Fruit fly (Drosophila melanogaster): ENCODE measurements around the gene CG32576.
A peak's percentile ranks its signal among the peaks of the same experiment; 100 is the strongest.

Gene CG32576

DNA sequence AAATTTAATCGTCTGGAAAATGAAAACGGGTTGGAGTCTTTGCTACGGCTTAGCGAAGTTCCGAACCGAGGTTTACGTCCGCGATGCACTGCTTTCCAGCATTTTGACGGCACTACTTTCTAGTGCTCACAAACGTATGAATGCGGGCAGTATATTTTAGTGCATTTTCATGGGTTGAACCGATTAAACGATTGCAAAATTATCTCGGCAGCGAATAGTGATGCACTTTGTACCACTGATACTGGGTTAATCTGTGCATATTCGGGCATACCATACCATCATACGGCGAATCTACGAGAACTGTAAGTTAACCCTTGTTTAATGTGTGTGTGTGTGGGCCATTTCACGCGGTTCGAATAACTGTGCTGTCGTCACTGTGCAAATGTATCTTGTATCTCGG is 17.5 kb downstream of the CG32576 start, which contains the start of gene Mfe2 (continued):
- no peak for TF ChIP-seq tap (tag; optimal IDR thresholded peaks at IDR 0.05)
- no peak for TF ChIP-seq en (GFP tag; optimal IDR thresholded peaks at IDR 0.05)
- TF ChIP-seq CG11093 (GFP tag; IDR thresholded peaks at IDR 0.05): no peak
- no peak for TF ChIP-seq dmrt99B (tag; optimal IDR thresholded peaks at IDR 0.05)
- TF ChIP-seq Neu2 (GFP tag; optimal IDR thresholded peaks at IDR 0.05; ENCODE audit: borderline replicate concordance): no peak
- TF ChIP-seq ab (GFP tag; optimal IDR thresholded peaks at IDR 0.05): no peak
- peak; percentile 13 for TF ChIP-seq CG6683 (GFP tag; optimal IDR thresholded peaks at IDR 0.05)
- TF ChIP-seq B-H1 (GFP tag; IDR thresholded peaks at IDR 0.05): no peak
- peak; percentile 31 for TF ChIP-seq CG1792 (GFP tag; optimal IDR thresholded peaks at IDR 0.05)
- TF ChIP-seq Hmr (GFP tag; optimal IDR thresholded peaks at IDR 0.05): peak; percentile 84
- peak; percentile 59 for TF ChIP-seq pho (GFP tag; optimal IDR thresholded peaks at IDR 0.05)
- TF ChIP-seq CG2712 (tag; optimal IDR thresholded peaks at IDR 0.05): peak; percentile 41
- peak; percentile 52 for TF ChIP-seq exex (tag; optimal IDR thresholded peaks at IDR 0.05)
- TF ChIP-seq CG11504 (tag; optimal IDR thresholded peaks at IDR 0.05): no peak
- no peak for TF ChIP-seq Opbp (GFP tag; IDR thresholded peaks at IDR 0.05; ENCODE audit: partially characterized antibody)
- TF ChIP-seq Nf-YB (GFP tag; optimal IDR thresholded peaks at IDR 0.05): no peak
- TF ChIP-seq sens-2 (GFP tag; IDR thresholded peaks at IDR 0.05): no peak
- TF ChIP-seq CG3726 (GFP tag; IDR thresholded peaks at IDR 0.05): no peak
- no peak for TF ChIP-seq stc (GFP tag; IDR thresholded peaks at IDR 0.05)
- peak; percentile 51; the same call in 1 of the 2 replicates for TF ChIP-seq Xrp1 (GFP tag; IDR thresholded peaks at IDR 0.05)
- 0 out of 2 replicates have a peak, but pooled peaks have one; percentile 32 for TF ChIP-seq CG11085 (GFP tag; IDR thresholded peaks at IDR 0.05)
- TF ChIP-seq CG7987 (GFP tag; optimal IDR thresholded peaks at IDR 0.05): no peak
- no peak for TF ChIP-seq eve (GFP tag; optimal IDR thresholded peaks at IDR 0.05)
- no peak for TF ChIP-seq gsb (GFP tag; IDR thresholded peaks at IDR 0.05)
- TF ChIP-seq yki (optimal IDR thresholded peaks at IDR 0.05): no peak
- no peak for TF ChIP-seq lov (optimal IDR thresholded peaks at IDR 0.05)
- TF ChIP-seq lov (GFP tag; IDR thresholded peaks at IDR 0.05): 0 out of 3 replicates have a peak, but pooled peaks have one; percentile 11
- TF ChIP-seq crc (GFP tag; optimal IDR thresholded peaks at IDR 0.05): no peak
- no peak for TF ChIP-seq CG2875 (GFP tag; optimal IDR thresholded peaks at IDR 0.05)
- TF ChIP-seq zf30C (GFP tag; optimal IDR thresholded peaks at IDR 0.05): no peak
- TF ChIP-seq seq (GFP tag; IDR thresholded peaks at IDR 0.05): peak; percentile 34; the same call in 1 of the 2 replicates
- no peak for TF ChIP-seq CG31388 (GFP tag; optimal IDR thresholded peaks at IDR 0.05)
- no peak for TF ChIP-seq Nf-YA (GFP tag; IDR thresholded peaks at IDR 0.05)
- TF ChIP-seq CG6175 (GFP tag; IDR thresholded peaks at IDR 0.05): 0 out of 3 replicates have a peak, but pooled peaks have one; percentile 11
- no peak for TF ChIP-seq CG4404 (GFP tag; IDR thresholded peaks at IDR 0.05)
- no peak for TF ChIP-seq cato (GFP tag; optimal IDR thresholded peaks at IDR 0.05; ENCODE audit: borderline replicate concordance)
- no peak for TF ChIP-seq CG4707 (GFP tag; optimal IDR thresholded peaks at IDR 0.05)
- TF ChIP-seq Sry-δ (GFP tag; optimal IDR thresholded peaks at IDR 0.05): peak; percentile 76
- no peak for TF ChIP-seq ap (GFP tag; IDR thresholded peaks at IDR 0.05)
- TF ChIP-seq Dp (GFP tag; optimal IDR thresholded peaks at IDR 0.05): peak; percentile 57
- TF ChIP-seq CG12299 (tag; optimal IDR thresholded peaks at IDR 0.05): no peak
- TF ChIP-seq CG18262 (tag; optimal IDR thresholded peaks at IDR 0.05): no peak
- TF ChIP-seq GATAe (GFP tag; conservative IDR thresholded peaks at IDR 0.05): no peak
- TF ChIP-seq emc (GFP tag; optimal IDR thresholded peaks at IDR 0.05): peak; percentile 1
- TF ChIP-seq unc-4 (GFP tag; IDR thresholded peaks at IDR 0.05; ENCODE audit: partially characterized antibody): peak; percentile 47
- TF ChIP-seq abd-A (tag; optimal IDR thresholded peaks at IDR 0.05): no peak
- peak; percentile 29 for TF ChIP-seq bab2 (GFP tag; optimal IDR thresholded peaks at IDR 0.05)
- TF ChIP-seq bigmax (GFP tag; optimal IDR thresholded peaks at IDR 0.05): no peak
- peak; percentile 87 for TF ChIP-seq MESR4 (GFP tag; optimal IDR thresholded peaks at IDR 0.05)
- no peak for TF ChIP-seq Taf1 (GFP tag; IDR thresholded peaks at IDR 0.05)
- peak; percentile 31; the same call in 1 of the 2 replicates for TF ChIP-seq inv (GFP tag; IDR thresholded peaks at IDR 0.05; ENCODE audit: partially characterized antibody)
- 0 out of 2 replicates have a peak, but pooled peaks have one; percentile 6 for TF ChIP-seq CG8765 (GFP tag; IDR thresholded peaks at IDR 0.05)
